Worm (Caenorhabditis elegans) whole organism, early embryonic: ENCODE measurements around the gene srw-69.

Experiments
- ama-1 ChIP-seq: fragments of 150-350 bp; optimal IDR thresholded peaks from 2 replicates; lab custom pipeline; 2014
- ceh-36 ChIP-seq: sonication (generic microtip); optimal IDR thresholded peaks from 2 replicates; lab custom pipeline; 2016; ENCODE audit warnings: missing genetic modification characterization, inconsistent platforms, missing compliant biosample characterization
- hmbx-1 ChIP-seq: sonication (generic microtip); optimal IDR thresholded peaks from 2 replicates; lab custom pipeline; 2016; ENCODE audit warnings: mild to moderate bottlenecking, missing genetic modification characterization, missing compliant biosample characterization
- hmg-4 ChIP-seq: fragments of 200-800 bp; sonication (Bioruptor generic); optimal IDR thresholded peaks from 2 replicates; lab custom pipeline; 2018; ENCODE audit warnings: mild to moderate bottlenecking, missing genetic modification characterization, missing compliant biosample characterization

DNA sequence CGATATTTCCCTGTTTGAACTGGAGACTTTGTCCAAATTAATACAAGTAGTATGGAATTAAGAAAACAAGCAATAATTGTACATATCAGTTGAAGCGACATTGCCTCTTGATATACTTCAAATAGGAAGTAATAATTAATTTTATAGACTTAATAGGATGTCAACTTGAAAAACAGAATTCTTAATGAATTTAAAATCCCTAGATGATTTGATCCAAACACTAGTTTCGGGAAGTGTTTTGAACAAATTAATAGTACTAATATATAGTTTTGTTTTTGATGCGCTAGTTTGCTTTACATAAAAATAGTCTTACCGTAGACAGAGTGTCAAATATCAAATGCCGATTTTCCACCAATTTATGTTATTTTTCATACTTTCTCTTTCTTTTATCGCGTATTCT lies 49.6 kb upstream of the srw-69 start, which contains the start of gene str-190:
- TF ChIP-seq ceh-36 (tag; lab: Kevin White, UChicago) (no peak), ama-1 (lab: Kevin White, UChicago) (no peak), hmg-4 (GFP tag; lab: Kevin White, UChicago) (no peak), hmbx-1 (no peak)
